Worm (Caenorhabditis elegans): Measurements from ENCODE around the gene elt-3.

elt-3 gene

DNA sequence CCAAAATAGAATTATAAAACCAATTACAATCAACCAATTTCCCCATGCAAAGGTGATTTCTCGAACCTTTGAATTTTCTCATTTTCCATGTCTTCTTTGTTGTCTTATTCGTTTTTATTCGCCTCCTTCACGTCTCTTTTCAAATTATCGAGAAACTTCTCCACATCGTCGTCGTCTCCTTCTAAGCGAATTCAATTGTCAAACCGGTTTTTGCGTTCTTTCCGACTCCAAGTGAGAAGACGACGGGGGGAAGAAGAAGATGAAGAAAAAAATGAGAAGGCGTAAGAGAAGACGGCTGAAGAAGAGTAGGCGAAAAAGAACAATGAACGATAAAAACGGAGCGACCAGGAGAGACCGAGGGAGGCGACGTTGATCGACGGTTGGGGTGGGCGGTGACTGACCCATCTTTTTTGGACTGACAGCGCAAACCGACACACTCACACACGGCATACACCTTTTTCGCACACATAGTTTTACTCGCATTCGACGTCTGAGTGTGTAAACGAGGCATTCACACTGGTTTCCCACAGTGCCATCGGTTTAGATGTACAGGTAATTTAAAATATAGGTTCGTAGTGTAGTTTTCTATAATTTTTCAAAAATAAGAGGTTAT lies 14.2 kb upstream of the elt-3 start (continued):
- TF ChIP-seq nhr-47 (tag; optimal IDR thresholded peaks at IDR 0.05): peak; percentile 58
- no peak for TF ChIP-seq ets-5 (GFP tag; IDR thresholded peaks at IDR 0.05)
- no peak for TF ChIP-seq nhr-84 (tag; optimal IDR thresholded peaks at IDR 0.05)
- TF ChIP-seq unc-86 (tag; optimal IDR thresholded peaks at IDR 0.05): no peak
- TF ChIP-seq blmp-1 (tag; optimal IDR thresholded peaks at IDR 0.05): peak; percentile 97
- TF ChIP-seq sptf-1 (tag; optimal IDR thresholded peaks at IDR 0.05): no peak
- TF ChIP-seq ztf-4 (tag; optimal IDR thresholded peaks at IDR 0.05): peak; percentile 9
- peak in 1 of 2 experiments; percentile 52 for TF ChIP-seq mdl-1 (tag; optimal IDR thresholded peaks at IDR 0.05)
- no peak for TF ChIP-seq skn-1 (tag; optimal IDR thresholded peaks at IDR 0.05)
- TF ChIP-seq tlp-1 (tag; optimal IDR thresholded peaks at IDR 0.05): no peak
- no peak for TF ChIP-seq nhr-12 (tag; optimal IDR thresholded peaks at IDR 0.05)
- no peak for TF ChIP-seq ztf-11 (tag; optimal IDR thresholded peaks at IDR 0.05)
- no peak for TF ChIP-seq snpc-4 (tag; optimal IDR thresholded peaks at IDR 0.05)
- no peak for TF ChIP-seq sox-4 (tag; optimal IDR thresholded peaks at IDR 0.05)
- peak; percentile 16 for TF ChIP-seq nhr-77 (tag; optimal IDR thresholded peaks at IDR 0.05)
- no peak for TF ChIP-seq unc-130 (tag; optimal IDR thresholded peaks at IDR 0.05)
- peak in 1 of 2 experiments; percentile 59 for TF ChIP-seq lin-35 (GFP tag; optimal IDR thresholded peaks at IDR 0.05)
- peak; percentile 52 to 99 (median 97) for TF ChIP-seq elt-3 (tag; optimal IDR thresholded peaks at IDR 0.05)
- TF ChIP-seq tbx-2 (tag; optimal IDR thresholded peaks at IDR 0.05): peak; percentile 69
- TF ChIP-seq nhr-19 (GFP tag; conservative IDR thresholded peaks at IDR 0.05): peak; percentile 56
- peak; percentile 80 for TF ChIP-seq nhr-71 (tag; optimal IDR thresholded peaks at IDR 0.05)
- TF ChIP-seq dpl-1 (GFP tag; optimal IDR thresholded peaks at IDR 0.05): peak; percentile 3 to 28 (median 18)
- no peak for TF ChIP-seq F16B12.6 (tag; optimal IDR thresholded peaks at IDR 0.05)
- TF ChIP-seq fkh-10 (GFP tag; optimal IDR thresholded peaks at IDR 0.05): no peak
- TF ChIP-seq nhr-90 (tag; optimal IDR thresholded peaks at IDR 0.05; ENCODE audit: poor library complexity): peak; percentile 72

DNA sequence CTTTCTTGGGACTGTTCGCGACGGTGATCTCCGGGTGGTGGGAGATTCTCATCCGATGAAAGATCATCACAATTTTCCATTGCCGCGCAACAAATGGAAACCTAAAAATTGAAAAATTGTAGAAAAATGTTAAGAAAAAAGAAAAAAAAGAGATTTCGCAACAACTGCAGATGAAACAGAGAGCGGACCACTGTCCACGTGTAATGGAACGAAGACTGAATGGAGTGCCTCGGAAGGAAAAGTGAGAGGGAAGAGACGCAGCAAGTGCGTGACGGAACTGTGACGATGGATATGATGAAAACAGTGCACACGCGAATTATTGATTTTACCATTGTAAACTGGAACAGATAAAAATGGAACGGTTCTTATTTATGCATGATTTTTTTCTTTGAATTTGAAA lies 8.6 kb upstream of the elt-3 start, which contains the start of gene meg-2:
Gene meg-2, minus strand, starts transcription at position 101 of the 400 bp plus-strand sequence.
- TF ChIP-seq sptf-1 (tag; optimal IDR thresholded peaks at IDR 0.05) (no peak), efl-3 (GFP tag; optimal IDR thresholded peaks at IDR 0.05) (no peak), ztf-11 (tag; optimal IDR thresholded peaks at IDR 0.05) (no peak), unc-30 (tag; optimal IDR thresholded peaks at IDR 0.05) (no peak), efl-1 (optimal IDR thresholded peaks at IDR 0.05) (no peak), efl-1 (GFP tag; optimal IDR thresholded peaks at IDR 0.05 in 1 of 2) (peak in 1 of 2 experiments; percentile 28), fkh-8 (tag; optimal IDR thresholded peaks at IDR 0.05) (no peak), lin-13 (GFP tag; optimal IDR thresholded peaks at IDR 0.05) (no peak)

DNA sequence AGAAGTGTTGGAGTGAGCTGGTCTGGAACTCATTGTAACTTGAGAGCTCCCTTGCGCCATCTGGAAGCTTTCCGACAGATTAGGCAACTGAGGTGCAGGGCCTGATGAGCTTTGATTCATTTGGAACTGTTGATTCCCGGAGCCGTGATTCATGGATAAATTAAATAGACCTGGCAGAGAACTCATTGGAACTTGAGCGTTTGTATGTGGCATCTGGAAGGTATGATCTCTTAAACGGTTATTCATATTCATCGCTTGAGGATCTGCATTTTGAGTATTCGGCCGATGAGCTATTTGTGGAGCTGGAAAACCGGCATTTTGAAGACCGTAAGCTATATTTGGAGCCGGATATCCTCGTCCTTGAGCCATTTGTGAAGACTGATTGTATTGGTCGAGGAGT lies 6.1 kb upstream of the elt-3 start:
- TF ChIP-seq efl-1 (optimal IDR thresholded peaks at IDR 0.05): no peak
- TF ChIP-seq efl-1 (GFP tag; optimal IDR thresholded peaks at IDR 0.05 in 1 of 2): peak in 1 of 2 experiments; percentile 70
- TF ChIP-seq dpl-1 (GFP tag; optimal IDR thresholded peaks at IDR 0.05): no peak

DNA sequence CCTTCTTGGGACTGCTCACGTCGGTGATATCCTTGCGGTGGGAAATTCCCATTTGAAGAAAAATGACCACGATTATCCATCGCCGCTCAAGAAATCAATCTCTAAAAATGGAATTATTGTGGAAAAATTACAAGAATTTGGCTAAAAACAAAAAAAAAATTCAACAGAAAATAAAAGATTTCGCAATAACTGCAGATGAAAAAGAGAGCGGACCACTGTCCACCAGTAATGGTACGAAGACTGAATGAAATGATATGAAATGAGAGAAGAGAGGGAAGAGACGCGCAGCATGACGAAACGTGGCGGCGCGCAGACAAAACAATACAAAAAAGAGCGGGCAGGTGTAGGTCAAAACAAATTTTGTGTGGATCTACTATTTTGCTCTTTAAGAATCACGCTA lies 5.1 kb upstream of the elt-3 start, which contains the start of gene meg-1:
Gene meg-1, minus strand, starts transcription at position 101 of the 400 bp plus-strand sequence.
- TF ChIP-seq blmp-1 (tag; optimal IDR thresholded peaks at IDR 0.05): no peak
- TF ChIP-seq nhr-85 (tag): peak; percentile 30
- TF ChIP-seq C34B4.2 (tag; optimal IDR thresholded peaks at IDR 0.05): no peak

DNA sequence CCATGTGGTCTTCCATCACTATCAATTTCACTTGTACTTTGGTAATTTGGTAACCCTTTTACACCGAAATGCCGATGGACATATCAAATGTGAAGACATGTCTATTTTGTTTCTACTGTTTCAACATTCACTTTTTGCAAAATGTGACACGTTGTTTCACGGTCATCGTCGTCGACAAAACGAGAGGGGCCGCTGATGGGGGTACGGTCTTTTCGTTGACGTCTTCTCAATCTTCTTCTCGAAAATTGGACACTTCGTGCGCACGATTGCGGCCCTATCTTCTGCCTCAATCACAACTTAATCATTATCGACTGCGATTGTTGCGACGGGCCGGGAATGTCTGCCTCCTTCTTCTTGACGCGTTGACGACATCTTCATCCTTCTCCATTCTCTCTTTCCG lies 2.0 kb downstream of the elt-3 start:
- no peak for TF ChIP-seq unc-62 (GFP tag; optimal IDR thresholded peaks at IDR 0.05)
- no peak for TF ChIP-seq efl-1 (optimal IDR thresholded peaks at IDR 0.05)
- peak in 1 of 2 experiments; percentile 59 for TF ChIP-seq efl-1 (GFP tag; optimal IDR thresholded peaks at IDR 0.05 in 1 of 2)
- TF ChIP-seq lin-14 (GFP tag; optimal IDR thresholded peaks at IDR 0.05): peak; percentile 35
- peak; percentile 41 for TF ChIP-seq nhr-71 (tag; optimal IDR thresholded peaks at IDR 0.05)
- peak; percentile 39 for TF ChIP-seq nhr-90 (tag; optimal IDR thresholded peaks at IDR 0.05; ENCODE audit: poor library complexity)
- peak in 1 of 2 experiments; percentile 30 for TF ChIP-seq lin-35 (GFP tag; optimal IDR thresholded peaks at IDR 0.05)
- TF ChIP-seq ceh-8 (GFP tag; optimal IDR thresholded peaks at IDR 0.05): no peak
- 0 out of 2 replicates have a peak, but pooled peaks have one; percentile 7 for TF ChIP-seq nhr-19 (GFP tag; conservative IDR thresholded peaks at IDR 0.05)
- peak; percentile 67 for TF ChIP-seq nhr-20 (tag; optimal IDR thresholded peaks at IDR 0.05)
- TF ChIP-seq elt-3 (tag; optimal IDR thresholded peaks at IDR 0.05): peak; percentile 68 to 98 (median 82)
- TF ChIP-seq nhr-85 (tag): peak; percentile 88
- TF ChIP-seq blmp-1 (tag; optimal IDR thresholded peaks at IDR 0.05): peak; percentile 56
- TF ChIP-seq ces-1 (GFP tag; optimal IDR thresholded peaks at IDR 0.05): no peak
- no peak for TF ChIP-seq ceh-90 (tag; optimal IDR thresholded peaks at IDR 0.05)
- TF ChIP-seq mef-2 (tag; optimal IDR thresholded peaks at IDR 0.05): no peak
- TF ChIP-seq tbx-2 (tag; optimal IDR thresholded peaks at IDR 0.05): peak; percentile 36
- TF ChIP-seq snu-23 (GFP tag; optimal IDR thresholded peaks at IDR 0.05): peak; percentile 42

Data from whole organism, L1 larva.